Worm (Caenorhabditis elegans) whole organism, L4/young adult: Measurements from ENCODE around the gene M02H5.8.

ENCODE experiments used
- W03F9.2 ChIP-seq: fragments of 150-350 bp; optimal IDR thresholded peaks from 2 replicates; lab custom pipeline; 2014; ENCODE audit warnings: missing biosample characterization, missing genetic modification characterization
- dao-5 ChIP-seq: sonication (generic microtip); optimal IDR thresholded peaks from 2 replicates; lab custom pipeline; 2016; ENCODE audit warnings: missing genotype, missing genetic modification characterization, moderate library complexity, missing compliant biosample characterization
- him-1 ChIP-seq: sonication (generic microtip); optimal IDR thresholded peaks from 2 replicates; lab custom pipeline; 2016; ENCODE audit warnings: missing genotype, missing genetic modification reagents, missing genetic modification characterization, missing compliant biosample characterization

ce11 chrV:403028-403427 is 46.8 kb upstream of the M02H5.8 start, which contains the start of gene srh-62:
- TF ChIP-seq him-1: no peak
- TF ChIP-seq dao-5 (tag; lab: Kevin White, UChicago): no peak
- TF ChIP-seq W03F9.2 (tag; lab: Kevin White, UChicago): no peak
